Worm (Caenorhabditis elegans): ENCODE measurements around the gene ZK637.4.

ce11 chrIII:8848372-8848771 is 45.2 kb upstream of the ZK637.4 start, which contains the start of gene F44E2.7:
- TF ChIP-seq nhr-12 (tag; optimal IDR thresholded peaks at IDR 0.05) (no peak), ces-1 (GFP tag; optimal IDR thresholded peaks at IDR 0.05) (no peak), elt-1 (tag; optimal IDR thresholded peaks at IDR 0.05; ENCODE audit: borderline replicate concordance, insufficient read depth) (no peak)

Data from whole organism, mixed stage, embryonic.